Worm (Caenorhabditis elegans) whole organism, L2 larva: ENCODE results near the gene H38K22.9.

Source experiments
- aly-2 ChIP-seq: fragments of 150-350 bp; optimal IDR thresholded peaks from 2 replicates; lab custom pipeline; 2014; ENCODE audit warnings: missing biosample characterization, missing genetic modification characterization
- elt-1 ChIP-seq: fragments of 150-350 bp; optimal IDR thresholded peaks from 2 replicates; lab custom pipeline; 2014; ENCODE audit warnings: missing biosample characterization, missing genetic modification characterization
- fos-1 ChIP-seq: fragments of 150-350 bp; optimal IDR thresholded peaks from 2 replicates; lab custom pipeline; 2014; ENCODE audit warnings: missing biosample characterization, missing genetic modification characterization
- gmeb-1 ChIP-seq: fragments of 150-350 bp; optimal IDR thresholded peaks from 2 replicates; lab custom pipeline; 2014; ENCODE audit warnings: missing biosample characterization, missing genetic modification characterization
- mab-5 ChIP-seq: fragments of 150-350 bp; optimal IDR thresholded peaks from 2 replicates; lab custom pipeline; 2014; ENCODE audit warnings: missing biosample characterization, missing genetic modification characterization
- nhr-12 ChIP-seq: fragments of 150-350 bp; optimal IDR thresholded peaks from 2 replicates; lab custom pipeline; 2014; ENCODE audit warnings: missing biosample characterization, missing genetic modification characterization
- sem-4 ChIP-seq: fragments of 150-350 bp; optimal IDR thresholded peaks from 2 replicates; lab custom pipeline; 2014; ENCODE audit warnings: missing biosample characterization, missing genetic modification reagents, missing genetic modification characterization
- snpc-4 ChIP-seq: fragments of 150-350 bp; optimal IDR thresholded peaks from 2 replicates; lab custom pipeline; 2014; ENCODE audit warnings: missing biosample characterization, missing genetic modification characterization
- zag-1 ChIP-seq: fragments of 150-350 bp; optimal IDR thresholded peaks from 2 replicates; lab custom pipeline; 2014; ENCODE audit warnings: missing biosample characterization, missing genetic modification characterization
- ztf-4 ChIP-seq: fragments of 150-350 bp; optimal IDR thresholded peaks from 2 replicates; lab custom pipeline; 2014; ENCODE audit warnings: missing biosample characterization, missing genetic modification characterization

DNA sequence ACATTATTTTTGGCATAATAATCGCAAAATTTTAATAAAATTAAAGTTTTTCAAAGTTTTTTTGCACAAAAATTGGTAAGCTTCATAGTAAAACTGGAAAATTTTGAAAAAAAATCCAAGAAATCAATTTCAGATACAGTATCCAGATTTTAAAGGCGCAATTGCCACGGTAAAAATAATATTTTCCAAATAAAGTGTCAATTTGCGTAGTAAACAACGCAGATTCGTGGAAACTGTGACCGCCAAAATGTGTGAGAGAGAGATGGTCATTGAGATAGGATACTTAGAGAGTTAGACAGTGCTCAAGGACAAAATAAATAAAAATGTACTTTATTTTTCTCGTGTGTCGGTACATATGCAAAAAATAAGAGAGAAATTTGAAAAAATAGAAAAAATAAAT is 21.2 kb upstream of the H38K22.9 start:
- TF ChIP-seq ztf-4 (no peak), zag-1 (tag; lab: Kevin White, UChicago) (no peak), snpc-4 (tag; lab: Kevin White, UChicago) (no peak), nhr-12 (tag; lab: Kevin White, UChicago) (no peak), elt-1 (tag; lab: Kevin White, UChicago) (no peak), fos-1 (no peak), gmeb-1 (no peak), sem-4 (tag; lab: Kevin White, UChicago) (no peak), mab-5 (tag; lab: Kevin White, UChicago) (no peak), aly-2 (tag; lab: Kevin White, UChicago) (no peak)
